Worm (Caenorhabditis elegans) whole organism, L4 larva: Measurements from ENCODE around the gene best-1.

Experiments used
- F10B5.3 ChIP-seq: sonication (generic microtip); optimal IDR thresholded peaks from 2 replicates; lab custom pipeline; 2016; ENCODE audit warnings: mild to moderate bottlenecking, missing genetic modification characterization, missing compliant biosample characterization
- F26F4.8 ChIP-seq: fragments of 200-800 bp; sonication (Bioruptor generic); conservative IDR thresholded peaks from 2 replicates; pipeline ENCODE4 v1.3.6; 2022; ENCODE audit warnings: missing genetic modification characterization, missing compliant biosample characterization
- F37D6.2 ChIP-seq: sonication (generic microtip); optimal IDR thresholded peaks from 2 replicates; lab custom pipeline; 2016; ENCODE audit warnings: mild to moderate bottlenecking, missing genetic modification characterization, missing compliant biosample characterization
- F44E2.7 ChIP-seq: fragments of 200-800 bp; sonication (Bioruptor generic); IDR thresholded peaks from 2 replicates; pipeline ENCODE4 v2.1.2; 2022; ENCODE audit warnings: missing genetic modification characterization, missing compliant biosample characterization
- Y105C5A.15 ChIP-seq: fragments of 200-800 bp; sonication (Bioruptor generic); IDR thresholded peaks from 2 replicates; pipeline ENCODE4 v1.3.6; 2022; ENCODE audit warnings: missing genetic modification characterization, missing compliant biosample characterization
- Y75B8A.6 ChIP-seq: fragments of 200-800 bp; sonication (Bioruptor generic); IDR thresholded peaks from 2 replicates; pipeline ENCODE4 v1.3.6; 2022; ENCODE audit warnings: missing genetic modification reagents, missing genetic modification characterization, missing compliant biosample characterization
- aha-1 ChIP-seq: fragments of 150-350 bp; peaks from one replicate; lab custom pipeline; 2014; ENCODE audit warnings: missing biosample characterization, missing genetic modification characterization
- attf-4 ChIP-seq: sonication (generic microtip); optimal IDR thresholded peaks from 3 replicates; lab custom pipeline; 2017; ENCODE audit warnings: missing biosample characterization, missing genetic modification characterization
- cey-2 ChIP-seq: sonication (generic microtip); optimal IDR thresholded peaks from 3 replicates; lab custom pipeline; 2017; ENCODE audit warnings: missing genetic modification characterization, mild to moderate bottlenecking, missing compliant biosample characterization, antibody characterized with exemption, borderline replicate concordance; ENCODE audit not compliant: insufficient read depth
- daf-8 ChIP-seq: fragments of 200-800 bp; sonication (Bioruptor generic); IDR thresholded peaks from 2 replicates; pipeline ENCODE4 v1.3.6; 2022; ENCODE audit warnings: missing genetic modification characterization, missing compliant biosample characterization
- dmd-6 ChIP-seq: fragments of 200-800 bp; sonication (Bioruptor generic); IDR thresholded peaks from 2 replicates; pipeline ENCODE4 v1.3.6; 2022; ENCODE audit warnings: missing genetic modification reagents, missing genetic modification characterization, missing compliant biosample characterization
- dmd-9 ChIP-seq: fragments of 200-800 bp; sonication (Bioruptor generic); IDR thresholded peaks from 2 replicates; pipeline ENCODE4 v1.3.6; 2022; ENCODE audit warnings: missing genetic modification reagents, missing genetic modification characterization, missing compliant biosample characterization
- dve-1 ChIP-seq: sonication (generic microtip); optimal IDR thresholded peaks from 2 replicates; lab custom pipeline; 2017; ENCODE audit warnings: antibody characterized with exemption, mild to moderate bottlenecking, missing genetic modification characterization, missing compliant biosample characterization; ENCODE audit not compliant: insufficient read depth
- egl-27 ChIP-seq: sonication (generic microtip); optimal IDR thresholded peaks from 3 replicates; lab custom pipeline; 2017; ENCODE audit warnings: missing biosample characterization, missing genetic modification reagents, missing genetic modification characterization
- hlh-11 ChIP-seq: fragments of 200-800 bp; sonication (Bioruptor generic); optimal IDR thresholded peaks from 2 replicates; lab custom pipeline; 2018; ENCODE audit warnings: mild to moderate bottlenecking, missing genetic modification characterization, missing compliant biosample characterization
- hlh-30 ChIP-seq: sonication (generic microtip); optimal IDR thresholded peaks from 2 replicates; lab custom pipeline; 2017; ENCODE audit warnings: antibody characterized with exemption, mild to moderate bottlenecking, missing genetic modification characterization, missing compliant biosample characterization; ENCODE audit not compliant: insufficient read depth
- lin-13 ChIP-seq: fragments of 150-350 bp; optimal IDR thresholded peaks from 2 replicates; lab custom pipeline; 2014; ENCODE audit warnings: missing biosample characterization, missing genetic modification reagents, missing genetic modification characterization
- lin-39 ChIP-seq: fragments of 150-350 bp; optimal IDR thresholded peaks from 2 replicates; lab custom pipeline; 2014; ENCODE audit warnings: missing biosample characterization, missing genetic modification reagents, missing genetic modification characterization
- mdl-1 ChIP-seq, 2 experiments: fragments of 150-350 bp in 1 of 2; sonication (generic microtip) in 1 of 2; optimal IDR thresholded peaks; 2 replicates each; lab custom pipeline; 2014 to 2017; ENCODE audit warnings: missing biosample characterization in 2 of 2, missing genetic modification characterization in 2 of 2
- mdt-29 ChIP-seq: fragments of 200-800 bp; sonication (Bioruptor generic); IDR thresholded peaks from 2 replicates; pipeline ENCODE4 v1.3.6; 2022; ENCODE audit warnings: missing genetic modification reagents, missing genetic modification characterization, missing compliant biosample characterization
- mep-1 ChIP-seq: fragments of 150-350 bp; sonication (generic microtip); optimal IDR thresholded peaks from 3 replicates; lab custom pipeline; 2014; ENCODE audit warnings: missing biosample characterization, missing genetic modification characterization
- mes-2 ChIP-seq: sonication (generic microtip); optimal IDR thresholded peaks from 2 replicates; lab custom pipeline; 2016; ENCODE audit warnings: missing genotype, mild to moderate bottlenecking, missing genetic modification characterization, missing compliant biosample characterization; ENCODE audit not compliant: poor library complexity, severe bottlenecking
- mxl-2 ChIP-seq: fragments of 200-800 bp; sonication (Bioruptor generic); conservative IDR thresholded peaks from 2 replicates; pipeline ENCODE4 v1.3.6; 2022; ENCODE audit warnings: missing genetic modification reagents, missing genetic modification characterization, missing compliant biosample characterization
- mxl-3 ChIP-seq: fragments of 200-800 bp; sonication (Bioruptor generic); optimal IDR thresholded peaks from 2 replicates; lab custom pipeline; 2018; ENCODE audit warnings: mild to moderate bottlenecking, missing genetic modification characterization, missing compliant biosample characterization
- nhr-102 ChIP-seq: sonication (generic microtip); optimal IDR thresholded peaks from 2 replicates; lab custom pipeline; 2016; ENCODE audit warnings: mild to moderate bottlenecking, missing genetic modification characterization, moderate library complexity, missing compliant biosample characterization
- nhr-25 ChIP-seq: sonication (generic microtip); optimal IDR thresholded peaks from 2 replicates; lab custom pipeline; 2017; ENCODE audit warnings: missing genetic modification characterization, mild to moderate bottlenecking, missing compliant biosample characterization, antibody characterized with exemption, moderate library complexity, borderline replicate concordance; ENCODE audit not compliant: insufficient read depth
- nhr-28 ChIP-seq: fragments of 150-350 bp; optimal IDR thresholded peaks from 2 replicates; lab custom pipeline; 2014; ENCODE audit warnings: missing biosample characterization, missing genetic modification characterization
- nhr-42 ChIP-seq: fragments of 200-800 bp; sonication (Bioruptor generic); IDR thresholded peaks from 2 replicates; pipeline ENCODE4 v1.3.6; 2022; ENCODE audit warnings: missing genetic modification characterization, missing compliant biosample characterization
- nhr-48 ChIP-seq: sonication (generic microtip); optimal IDR thresholded peaks from 2 replicates; lab custom pipeline; 2016; ENCODE audit warnings: mild to moderate bottlenecking, missing genetic modification characterization, missing compliant biosample characterization
- nhr-77 ChIP-seq: fragments of 150-350 bp; optimal IDR thresholded peaks from 2 replicates; lab custom pipeline; 2014; ENCODE audit warnings: missing biosample characterization, missing genetic modification characterization
- tag-97 ChIP-seq: fragments of 200-800 bp; sonication (Bioruptor generic); IDR thresholded peaks from 2 replicates; pipeline ENCODE4 v1.3.6; 2022; ENCODE audit warnings: missing genetic modification characterization, missing compliant biosample characterization
- unc-62 ChIP-seq, 3 experiments: fragments of 150-350 bp in 1 of 3; sonication (generic microtip); optimal IDR thresholded peaks in 2 of 3; peaks in 1 of 3; 1 replicate in 1 of 3; 2 replicates in 2 of 3; lab custom pipeline; 2014 to 2017; ENCODE audit warnings: missing biosample characterization in 3 of 3, missing genetic modification characterization in 3 of 3, missing genetic modification reagents in 3 of 3, missing genotype in 1 of 3
- vab-7 ChIP-seq: fragments of 200-800 bp; sonication (Bioruptor generic); IDR thresholded peaks from 2 replicates; pipeline ENCODE4 v1.3.6; 2022; ENCODE audit warnings: missing genetic modification reagents, missing genetic modification characterization, missing compliant biosample characterization
- ztf-11 ChIP-seq: fragments of 150-350 bp; optimal IDR thresholded peaks from 2 replicates; lab custom pipeline; 2014; ENCODE audit warnings: missing biosample characterization, missing genetic modification characterization
- ztf-7 ChIP-seq: fragments of 150-350 bp; optimal IDR thresholded peaks from 2 replicates; lab custom pipeline; 2014; ENCODE audit warnings: missing biosample characterization, missing genetic modification characterization

best-1 gene

ce11 chrIV:13078342-13078741, 31.2 kb downstream of the best-1 start:
- TF ChIP-seq unc-62 (GFP tag; optimal IDR thresholded peaks at IDR 0.05 in 1 of 2; lab: Kevin White, UChicago), result peak in 1 of 2 experiments; percentile 96
- TF ChIP-seq unc-62 (tag; optimal IDR thresholded peaks at IDR 0.05; lab: Kevin White, UChicago), result no peak
- TF ChIP-seq vab-7 (GFP tag; lab: Robert Waterston, UW), result 0 out of 2 replicates have a peak, but pooled peaks have one; percentile 7
- TF ChIP-seq nhr-77 (tag; lab: Kevin White, UChicago), result no peak

- peak; percentile 36 to 73 for TF ChIP-seq mdl-1 (tag; optimal IDR thresholded peaks at IDR 0.05; lab: Kevin White, UChicago)
- TF ChIP-seq aha-1 (tag; lab: Kevin White, UChicago), result peak; percentile 87
- no peak for TF ChIP-seq nhr-42
- peak; percentile 83 for TF ChIP-seq hlh-11
- peak in 1 of 2 experiments; percentile 25 for TF ChIP-seq unc-62 (GFP tag; optimal IDR thresholded peaks at IDR 0.05 in 1 of 2; lab: Kevin White, UChicago)
- TF ChIP-seq unc-62 (tag; optimal IDR thresholded peaks at IDR 0.05; lab: Kevin White, UChicago), result no peak
- no peak for TF ChIP-seq mep-1
- TF ChIP-seq nhr-102, result no peak
- no peak for TF ChIP-seq mes-2 (tag; lab: Kevin White, UChicago)
- peak; percentile 26 for TF ChIP-seq nhr-77 (tag; lab: Kevin White, UChicago)
- peak; percentile 79 for TF ChIP-seq nhr-48 (tag; lab: Kevin White, UChicago)
- TF ChIP-seq ztf-7 (tag; lab: Kevin White, UChicago), result no peak
- TF ChIP-seq hlh-30 (tag; lab: Kevin White, UChicago), result peak; percentile 83
- peak; percentile 52 for TF ChIP-seq nhr-25 (tag; lab: Kevin White, UChicago)
- no peak for TF ChIP-seq mdt-29 (GFP tag; lab: Robert Waterston, UW)
- no peak for TF ChIP-seq lin-39 (tag; lab: Kevin White, UChicago)
- peak; percentile 45 for TF ChIP-seq dmd-6 (GFP tag; lab: Robert Waterston, UW)
- peak; percentile 28 for TF ChIP-seq cey-2
- peak; percentile 96 for TF ChIP-seq nhr-28 (tag; lab: Kevin White, UChicago)
- peak; percentile 70 for TF ChIP-seq mxl-3 (GFP tag; lab: Kevin White, UChicago)
- TF ChIP-seq, all 104 proteins: peak for 12
Observed at ce11 chrIV:13077694-13078093, 31.9 kb downstream of the best-1 start.

ce11 chrIV:13076620-13077019, 33.0 kb downstream of the best-1 start, which contains the start of gene C39E9.7:
C39E9.7 (minus strand) TSS chrIV:13076720.
- TF ChIP-seq F44E2.7 (GFP tag; lab: Robert Waterston, UW) (no peak), tag-97 (GFP tag; lab: Robert Waterston, UW) (no peak), attf-4 (tag; lab: Kevin White, UChicago) (no peak), F26F4.8 (GFP tag; lab: Robert Waterston, UW) (no peak), aha-1 (tag; lab: Kevin White, UChicago) (no peak), mxl-2 (GFP tag; lab: Robert Waterston, UW) (no peak), lin-13 (GFP tag; lab: Kevin White, UChicago) (no peak), dmd-9 (GFP tag; lab: Robert Waterston, UW) (no peak), egl-27 (no peak), Y75B8A.6 (GFP tag; lab: Robert Waterston, UW) (no peak), Y105C5A.15 (no peak), dve-1 (no peak), ztf-11 (tag; lab: Kevin White, UChicago) (no peak), F37D6.2 (tag; lab: Kevin White, UChicago) (no peak), F10B5.3 (tag; lab: Kevin White, UChicago) (no peak), daf-8 (GFP tag; lab: Robert Waterston, UW) (no peak)
